Worm (Caenorhabditis elegans) whole organism, early embryonic: Measurements from ENCODE around the gene lury-1.

Source experiments
- F13C5.2 ChIP-seq: sonication (generic microtip); optimal IDR thresholded peaks from 2 replicates; lab custom pipeline; 2017; ENCODE audit warnings: mild to moderate bottlenecking, missing genetic modification characterization, inconsistent platforms, missing compliant biosample characterization
- ama-1 ChIP-seq: fragments of 150-350 bp; optimal IDR thresholded peaks from 2 replicates; lab custom pipeline; 2014
- ceh-13 ChIP-seq: fragments of 200-800 bp; sonication (Bioruptor generic); optimal IDR thresholded peaks from 2 replicates; lab custom pipeline; 2018; ENCODE audit warnings: mild to moderate bottlenecking, missing genetic modification characterization, missing compliant biosample characterization
- ceh-36 ChIP-seq: sonication (generic microtip); optimal IDR thresholded peaks from 2 replicates; lab custom pipeline; 2016; ENCODE audit warnings: missing genetic modification characterization, inconsistent platforms, missing compliant biosample characterization
- ets-7 ChIP-seq: sonication (generic microtip); optimal IDR thresholded peaks from 2 replicates; lab custom pipeline; 2016; ENCODE audit warnings: missing genotype, missing genetic modification characterization, missing compliant biosample characterization
- flt-1 ChIP-seq: fragments of 200-800 bp; sonication (Bioruptor generic); IDR thresholded peaks from 2 replicates; pipeline ENCODE4 v1.3.6; 2022; ENCODE audit warnings: missing genetic modification characterization, missing compliant biosample characterization
- hmbx-1 ChIP-seq: sonication (generic microtip); optimal IDR thresholded peaks from 2 replicates; lab custom pipeline; 2016; ENCODE audit warnings: mild to moderate bottlenecking, missing genetic modification characterization, missing compliant biosample characterization
- hmg-4 ChIP-seq: fragments of 200-800 bp; sonication (Bioruptor generic); optimal IDR thresholded peaks from 2 replicates; lab custom pipeline; 2018; ENCODE audit warnings: mild to moderate bottlenecking, missing genetic modification characterization, missing compliant biosample characterization
- hnd-1 ChIP-seq: sonication (generic microtip); optimal IDR thresholded peaks from 2 replicates; lab custom pipeline; 2016; ENCODE audit warnings: missing genetic modification characterization, missing compliant biosample characterization
- pes-1 ChIP-seq: fragments of 200-800 bp; sonication (Bioruptor generic); IDR thresholded peaks from 2 replicates; pipeline ENCODE4 v1.3.6; 2022; ENCODE audit warnings: missing genetic modification reagents, missing genetic modification characterization, missing compliant biosample characterization
- scrt-1 ChIP-seq: fragments of 200-800 bp; sonication (Bioruptor generic); IDR thresholded peaks from 2 replicates; pipeline ENCODE4 v1.3.6; 2022; ENCODE audit warnings: missing genetic modification characterization, missing compliant biosample characterization
- tbx-11 ChIP-seq: fragments of 200-800 bp; sonication (Bioruptor generic); IDR thresholded peaks from 2 replicates; pipeline ENCODE4 v1.3.6; 2022; ENCODE audit warnings: missing genetic modification characterization, missing compliant biosample characterization
- tbx-37 ChIP-seq: fragments of 200-800 bp; sonication (Bioruptor generic); conservative IDR thresholded peaks from 2 replicates; pipeline ENCODE4 v1.3.6; 2022; ENCODE audit warnings: missing genetic modification reagents, missing genetic modification characterization, missing compliant biosample characterization
- tra-4 ChIP-seq: sonication (generic microtip); optimal IDR thresholded peaks from 2 replicates; lab custom pipeline; 2017; ENCODE audit warnings: missing genetic modification characterization, missing compliant biosample characterization

ce11 chrIII:12186111-12186510, at the start of gene lury-1:
- TF ChIP-seq tbx-11 (GFP tag; lab: Robert Waterston, UW) (no peak), hnd-1 (no peak), ama-1 (lab: Kevin White, UChicago) (no peak), ceh-13 (GFP tag; lab: Kevin White, UChicago) (no peak), tra-4 (tag; lab: Kevin White, UChicago) (no peak), scrt-1 (GFP tag; lab: Robert Waterston, UW) (no peak), tbx-37 (GFP tag; lab: Robert Waterston, UW) (no peak), flt-1 (GFP tag; lab: Robert Waterston, UW) (no peak), hmbx-1 (tag; lab: Kevin White, UChicago) (no peak), F13C5.2 (tag; lab: Kevin White, UChicago) (no peak), hmg-4 (GFP tag; lab: Kevin White, UChicago) (no peak), ceh-36 (tag; lab: Kevin White, UChicago) (no peak), ets-7 (tag; lab: Kevin White, UChicago) (no peak), pes-1 (GFP tag; lab: Robert Waterston, UW) (no peak)
